Fruit fly (Drosophila melanogaster): ENCODE measurements around the gene CG42585.

DNA sequence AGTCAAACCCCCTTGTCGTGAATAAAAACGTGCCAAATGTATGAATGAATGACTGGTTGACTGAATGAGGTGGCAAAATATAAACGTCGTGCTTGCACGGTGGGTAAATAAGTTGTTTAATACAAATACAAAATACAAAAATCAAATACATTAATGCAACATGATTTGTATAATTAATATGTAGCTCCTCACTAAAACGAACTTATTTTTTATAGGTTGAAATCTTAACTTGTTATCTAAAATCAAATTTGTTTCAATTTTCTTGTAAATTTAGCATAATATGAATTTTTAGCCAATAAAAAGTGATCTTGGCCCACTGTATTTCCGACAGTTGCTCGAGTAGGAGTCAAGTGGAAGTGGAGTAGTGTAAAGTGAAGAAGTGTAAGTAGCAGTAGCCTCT is 41.8 kb upstream of the CG42585 start:
- TF ChIP-seq psq (optimal IDR thresholded peaks at IDR 0.05), result no peak
- TF ChIP-seq pan (optimal IDR thresholded peaks at IDR 0.05), result no peak
- TF ChIP-seq Dll (optimal IDR thresholded peaks at IDR 0.05), result no peak
- TF ChIP-seq usp (GFP tag; optimal IDR thresholded peaks at IDR 0.05), result no peak
